Worm (Caenorhabditis elegans) whole organism, late embryonic: ENCODE results near the gene gcn-2.
"Not testable (repeated sequence)": the region's sequence is repeated elsewhere in the genome, so short reads cannot be mapped to it uniquely, and the experiment has no call there.

Experiments
- C08G9.2 ChIP-seq: sonication (generic microtip); optimal IDR thresholded peaks from 2 replicates; lab custom pipeline; 2016; ENCODE audit warnings: mild to moderate bottlenecking, missing genetic modification characterization, moderate library complexity, missing compliant biosample characterization
- C38D4.7 ChIP-seq: fragments of 200-800 bp; sonication (Bioruptor generic); optimal IDR thresholded peaks from 2 replicates; lab custom pipeline; 2018; ENCODE audit warnings: mild to moderate bottlenecking, missing genetic modification characterization, moderate library complexity, missing compliant biosample characterization
- K09A11.1 ChIP-seq: sonication (generic microtip); optimal IDR thresholded peaks from 2 replicates; lab custom pipeline; 2017; ENCODE audit warnings: antibody characterized with exemption, mild to moderate bottlenecking, missing genetic modification characterization, missing compliant biosample characterization; ENCODE audit not compliant: insufficient read depth
- ceh-18 ChIP-seq: sonication (generic microtip); optimal IDR thresholded peaks from 2 replicates; lab custom pipeline; 2016; ENCODE audit warnings: missing genetic modification characterization, missing compliant biosample characterization
- ceh-19 ChIP-seq: fragments of 200-800 bp; sonication (Bioruptor generic); optimal IDR thresholded peaks from 2 replicates; lab custom pipeline; 2018; ENCODE audit warnings: mild to moderate bottlenecking, missing genetic modification characterization, missing compliant biosample characterization
- ceh-2 ChIP-seq: sonication (generic microtip); optimal IDR thresholded peaks from 2 replicates; lab custom pipeline; 2016; ENCODE audit warnings: missing genotype, missing genetic modification characterization, missing compliant biosample characterization
- ceh-34 ChIP-seq: sonication (generic microtip); optimal IDR thresholded peaks from 2 replicates; lab custom pipeline; 2016; ENCODE audit warnings: mild to moderate bottlenecking, missing genetic modification characterization, missing compliant biosample characterization
- ceh-45 ChIP-seq: fragments of 200-800 bp; sonication (Bioruptor generic); IDR thresholded peaks from 2 replicates; pipeline ENCODE4 v1.3.6; 2022; ENCODE audit warnings: missing genetic modification reagents, missing genetic modification characterization, missing compliant biosample characterization
- che-1 ChIP-seq: sonication (generic microtip); optimal IDR thresholded peaks from 2 replicates; lab custom pipeline; 2016; ENCODE audit warnings: mild to moderate bottlenecking, missing genetic modification characterization, missing compliant biosample characterization
- dmd-4 ChIP-seq: sonication (generic microtip); optimal IDR thresholded peaks from 2 replicates; lab custom pipeline; 2016; ENCODE audit warnings: borderline replicate concordance, missing genetic modification characterization, missing compliant biosample characterization
- dve-1 ChIP-seq: sonication (generic microtip); optimal IDR thresholded peaks from 2 replicates; lab custom pipeline; 2017; ENCODE audit warnings: antibody characterized with exemption, mild to moderate bottlenecking, missing genetic modification characterization, missing compliant biosample characterization
- elt-4 ChIP-seq: sonication (generic microtip); optimal IDR thresholded peaks from 2 replicates; lab custom pipeline; 2016; ENCODE audit warnings: missing genetic modification characterization, missing compliant biosample characterization
- ets-4 ChIP-seq: sonication (generic microtip); optimal IDR thresholded peaks from 2 replicates; lab custom pipeline; 2016; ENCODE audit warnings: missing genetic modification characterization, missing compliant biosample characterization
- fax-1 ChIP-seq: sonication (generic microtip); optimal IDR thresholded peaks from 2 replicates; lab custom pipeline; 2016; ENCODE audit warnings: missing genotype, missing genetic modification characterization, missing compliant biosample characterization
- fkh-6 ChIP-seq: sonication (generic microtip); optimal IDR thresholded peaks from 2 replicates; lab custom pipeline; 2016; ENCODE audit warnings: missing genetic modification characterization, missing compliant biosample characterization
- hlh-15 ChIP-seq: sonication (generic microtip); optimal IDR thresholded peaks from 2 replicates; lab custom pipeline; 2016; ENCODE audit warnings: missing genetic modification characterization, missing compliant biosample characterization
- hlh-6 ChIP-seq: sonication (generic microtip); optimal IDR thresholded peaks from 2 replicates; lab custom pipeline; 2016; ENCODE audit warnings: missing genotype, missing genetic modification characterization, missing compliant biosample characterization
- lin-11 ChIP-seq: fragments of 200-800 bp; sonication (Bioruptor generic); optimal IDR thresholded peaks from 2 replicates; lab custom pipeline; 2018; ENCODE audit warnings: mild to moderate bottlenecking, missing genetic modification characterization, missing compliant biosample characterization
- nfya-1 ChIP-seq: sonication (generic microtip); optimal IDR thresholded peaks from 2 replicates; lab custom pipeline; 2017; ENCODE audit warnings: missing genetic modification characterization, mild to moderate bottlenecking, missing compliant biosample characterization, antibody characterized with exemption, moderate library complexity
- nhr-232 ChIP-seq: sonication (generic microtip); optimal IDR thresholded peaks from 2 replicates; lab custom pipeline; 2016; ENCODE audit warnings: missing genetic modification characterization, missing compliant biosample characterization
- odd-2 ChIP-seq: sonication (generic microtip); optimal IDR thresholded peaks from 2 replicates; lab custom pipeline; 2017; ENCODE audit warnings: antibody characterized with exemption, mild to moderate bottlenecking, missing genetic modification characterization, missing compliant biosample characterization
- pax-1 ChIP-seq: fragments of 150-350 bp; optimal IDR thresholded peaks from 2 replicates; lab custom pipeline; 2014; ENCODE audit warnings: missing biosample characterization, missing genetic modification characterization
- pha-4 ChIP-seq: fragments of 150-350 bp; optimal IDR thresholded peaks from 2 replicates; lab custom pipeline; 2018; ENCODE audit warnings: missing biosample characterization, missing genetic modification reagents, missing genetic modification characterization
- pqm-1 ChIP-seq: sonication (generic microtip); optimal IDR thresholded peaks from 2 replicates; lab custom pipeline; 2016; ENCODE audit warnings: missing genetic modification characterization, missing compliant biosample characterization
- pros-1 ChIP-seq: fragments of 150-350 bp; optimal IDR thresholded peaks from 2 replicates; lab custom pipeline; 2014; ENCODE audit warnings: missing biosample characterization, missing genetic modification reagents, missing genetic modification characterization
- rnt-1 ChIP-seq: sonication (generic microtip); optimal IDR thresholded peaks from 2 replicates; lab custom pipeline; 2016; ENCODE audit warnings: missing genetic modification characterization, missing compliant biosample characterization
- sox-2 ChIP-seq: fragments of 200-800 bp; sonication (Bioruptor generic); IDR thresholded peaks from 2 replicates; pipeline ENCODE4 v1.3.6; 2022; ENCODE audit warnings: missing genetic modification reagents, missing genetic modification characterization, missing compliant biosample characterization
- tbx-7 ChIP-seq: sonication (generic microtip); optimal IDR thresholded peaks from 2 replicates; lab custom pipeline; 2016; ENCODE audit warnings: missing genotype, missing genetic modification characterization, missing compliant biosample characterization
- unc-3 ChIP-seq, 2 experiments: fragments of 200-800 bp in 1 of 2; sonication (Bioruptor generic) in 1 of 2; sonication (generic microtip) in 1 of 2; conservative IDR thresholded peaks in 1 of 2; optimal IDR thresholded peaks in 1 of 2; 2 replicates each; pipeline versions ENCODE4 v1.3.6 to Lab custom; 2016 to 2022; ENCODE audit warnings: missing compliant biosample characterization in 2 of 2, missing genetic modification characterization in 2 of 2, missing genetic modification reagents in 1 of 2
- unc-86 ChIP-seq: sonication (generic microtip); optimal IDR thresholded peaks from 2 replicates; lab custom pipeline; 2016; ENCODE audit warnings: missing genetic modification characterization, missing compliant biosample characterization
- zip-5 ChIP-seq: sonication (generic microtip); optimal IDR thresholded peaks from 2 replicates; lab custom pipeline; 2016; ENCODE audit warnings: missing genetic modification characterization, missing compliant biosample characterization

The gcn-2 gene

DNA sequence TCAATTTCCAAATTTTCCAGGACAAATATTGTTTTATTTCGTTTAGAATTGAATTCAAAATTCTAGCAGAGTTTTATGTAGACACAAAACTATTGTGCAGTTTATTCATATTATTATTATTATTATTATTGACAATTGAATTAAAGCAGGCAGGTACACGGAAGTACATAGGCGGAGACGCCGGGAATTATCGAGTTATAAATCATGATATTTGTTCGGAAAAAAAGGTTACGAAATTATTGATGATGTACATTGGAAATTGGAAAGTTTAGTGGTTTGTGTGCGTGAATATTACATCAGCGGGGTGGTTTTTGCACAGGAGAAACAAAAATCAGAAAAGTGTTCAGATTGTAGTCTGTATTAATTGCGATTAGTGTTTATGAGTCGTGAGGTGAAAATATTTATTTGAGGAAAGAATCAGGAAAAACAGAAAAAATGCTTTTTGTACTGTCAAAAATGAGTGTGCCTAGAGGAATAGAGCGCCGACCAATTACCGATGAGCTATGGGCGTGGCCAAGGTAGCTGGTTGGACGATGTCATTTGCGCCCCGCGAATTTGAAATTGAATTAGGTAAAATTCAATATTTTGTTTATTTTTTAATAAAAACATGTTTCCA lies 7.6 kb upstream of the gcn-2 start:
- TF ChIP-seq C08G9.2 (tag; lab: Kevin White, UChicago) (no peak), ceh-18 (tag; lab: Kevin White, UChicago) (no peak), unc-86 (tag; lab: Kevin White, UChicago) (no peak), zip-5 (tag; lab: Kevin White, UChicago) (no peak), dmd-4 (no peak)

DNA sequence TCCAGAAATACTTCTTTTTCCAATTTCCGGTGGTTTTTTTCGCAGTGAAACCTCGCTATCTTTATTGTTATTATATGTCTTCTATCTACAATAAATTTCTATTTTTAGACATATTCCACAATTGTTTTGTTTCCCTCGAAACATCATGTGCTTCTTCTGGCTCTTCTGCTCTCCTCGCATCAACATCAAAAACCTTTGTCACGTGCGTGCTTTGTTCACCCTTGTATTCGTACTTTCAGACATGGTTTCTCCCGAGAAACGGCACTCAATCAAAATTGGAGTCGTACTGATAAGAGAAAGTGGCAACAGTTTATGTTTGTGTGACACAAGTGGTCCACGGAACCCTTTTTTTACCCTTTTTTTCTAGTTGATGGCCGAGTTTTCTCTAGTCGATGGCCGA lies 6.2 kb upstream of the gcn-2 start:
- TF ChIP-seq sox-2, result no peak
- no peak for TF ChIP-seq rnt-1 (tag; lab: Kevin White, UChicago)
- no peak for TF ChIP-seq dve-1 (tag; lab: Kevin White, UChicago)
- no peak for TF ChIP-seq tbx-7
- no peak for TF ChIP-seq pros-1
- TF ChIP-seq K09A11.1 (tag; lab: Kevin White, UChicago), result no peak
- TF ChIP-seq pha-4 (tag; lab: Kevin White, UChicago), result no peak
- TF ChIP-seq ets-4 (tag; lab: Kevin White, UChicago), result no peak
- no peak for TF ChIP-seq odd-2 (tag; lab: Kevin White, UChicago)
- no peak for TF ChIP-seq ceh-2
- TF ChIP-seq fax-1 (tag; lab: Kevin White, UChicago), result no peak
- TF ChIP-seq fkh-6, result no peak
- no peak for TF ChIP-seq pqm-1 (tag; lab: Kevin White, UChicago)
- TF ChIP-seq hlh-6, result no peak
- TF ChIP-seq C38D4.7, result no peak
- no peak for TF ChIP-seq ceh-34
- TF ChIP-seq ceh-45 (GFP tag; lab: Robert Waterston, UW), result no peak
- no peak for TF ChIP-seq elt-4 (tag; lab: Kevin White, UChicago)
- TF ChIP-seq nfya-1 (tag; lab: Kevin White, UChicago), result no peak
- TF ChIP-seq pax-1 (tag; lab: Kevin White, UChicago), result no peak

DNA sequence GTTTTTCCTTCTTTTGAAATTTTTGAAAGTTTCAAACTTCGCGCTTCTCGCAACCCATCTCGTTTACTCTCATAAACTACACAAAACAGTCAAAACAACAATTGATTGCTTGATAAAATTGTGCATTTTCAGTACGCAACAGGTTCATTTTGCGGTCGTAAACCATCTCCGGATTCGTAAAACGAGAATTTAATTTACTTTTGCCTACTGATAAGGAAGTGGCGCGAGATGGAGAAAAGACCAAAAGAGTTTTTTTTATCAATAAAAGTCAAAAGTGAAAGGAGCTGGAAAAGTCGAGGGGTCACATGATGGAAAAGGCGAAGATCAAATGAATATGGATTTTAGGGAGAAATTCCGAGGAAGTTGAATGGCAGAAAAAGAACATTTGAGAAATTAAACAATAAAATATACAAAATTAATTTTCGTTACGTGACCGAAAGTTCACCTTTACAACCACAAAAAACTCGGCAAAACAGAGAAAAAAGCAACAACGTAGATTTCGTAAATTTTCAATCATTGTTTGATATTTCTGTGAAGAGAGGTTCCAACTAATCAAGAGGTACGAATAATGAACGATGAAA lies 5.0 kb upstream of the gcn-2 start, which contains the start of gene F42G4.6:
Gene F42G4.6 (plus strand): TSS at position 531 of the 581 bp plus-strand sequence.
- no peak for TF ChIP-seq lin-11 (tag; lab: Kevin White, UChicago)
- TF ChIP-seq che-1, result no peak
- TF ChIP-seq pha-4 (tag; lab: Kevin White, UChicago), result no peak
- no peak for TF ChIP-seq ceh-45 (GFP tag; lab: Robert Waterston, UW)
- TF ChIP-seq ceh-19, result no peak
- TF ChIP-seq hlh-15 (tag; lab: Kevin White, UChicago), result no peak

DNA sequence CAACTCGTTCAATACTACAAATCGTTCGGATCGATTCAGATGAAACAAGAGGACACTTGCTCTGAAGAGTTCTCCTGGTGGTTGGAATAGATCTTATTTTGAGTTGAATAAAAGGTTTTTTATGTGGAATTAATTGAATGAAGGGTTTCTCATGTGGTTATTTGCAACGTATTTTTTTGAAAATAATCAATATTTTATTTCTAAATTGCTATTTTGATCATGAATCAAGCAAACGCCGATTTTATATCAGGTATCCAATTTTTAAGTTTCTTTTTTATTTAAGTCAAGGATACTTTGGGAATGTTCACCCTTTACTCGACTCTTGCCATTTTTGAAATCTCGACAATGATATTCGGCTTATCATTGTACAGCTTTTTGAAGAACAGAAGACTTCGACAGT lies 3.4 kb upstream of the gcn-2 start, which contains the start of gene Y81G3A.2:
Gene Y81G3A.2 (plus strand): TSS at position 301 of the 400 bp plus-strand sequence.
- not testable (repeated sequence) for TF ChIP-seq lin-11 (tag; lab: Kevin White, UChicago); ceh-2; pros-1

DNA sequence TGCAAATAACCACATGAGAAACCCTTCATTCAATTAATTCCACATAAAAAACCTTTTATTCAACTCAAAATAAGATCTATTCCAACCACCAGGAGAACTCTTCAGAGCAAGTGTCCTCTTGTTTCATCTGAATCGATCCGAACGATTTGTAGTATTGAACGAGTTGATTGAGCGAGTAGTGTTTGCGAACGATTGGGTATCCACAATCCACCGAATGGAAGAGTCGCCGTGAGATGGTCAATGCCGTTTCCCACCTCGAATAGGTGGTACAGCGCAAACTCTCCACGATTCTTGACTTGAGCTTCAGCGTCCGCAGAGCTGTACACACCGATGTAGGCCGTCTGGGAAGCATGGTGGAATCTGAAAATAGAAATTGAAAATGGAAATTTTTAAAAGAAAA lies 1.6 kb upstream of the gcn-2 start, which contains the start of gene Y81G3A.6:
Gene Y81G3A.6 (minus strand): TSS at position 101 of the 400 bp plus-strand sequence.
- not testable (repeated sequence) for TF ChIP-seq unc-3 (GFP tag; conservative IDR thresholded peaks at IDR 0.05; lab: Robert Waterston, UW); unc-3 (tag; optimal IDR thresholded peaks at IDR 0.05; lab: Kevin White, UChicago); nfya-1 (tag; lab: Kevin White, UChicago); nhr-232
